Fruit fly (Drosophila melanogaster) S2 (cell line): ENCODE results near the gene Mst87F.

Experiments used
- CG8478 ChIP-seq: fragments of >200 bp; optimal IDR thresholded peaks from 2 replicates; lab custom pipeline; 2018
- CTCF ChIP-seq, 2 experiments: fragments of >200 bp; optimal IDR thresholded peaks; 2 replicates each; lab custom pipeline; 2018

Mst87F gene

dm6 chr3R:13802057-13802817, 25.6 kb downstream of the Mst87F start:
- TF ChIP-seq CTCF (optimal IDR thresholded peaks at IDR 0.05; lab: Kevin White, UChicago) (no peak), CG8478 (lab: Kevin White, UChicago) (no peak)

dm6 chr3R:13801184-13802056, 26.4 kb downstream of the Mst87F start:
- no peak for TF ChIP-seq CTCF (optimal IDR thresholded peaks at IDR 0.05; lab: Kevin White, UChicago)
- TF ChIP-seq CG8478 (lab: Kevin White, UChicago) = no peak

dm6 chr3R:13800430-13800848, 27.4 kb downstream of the Mst87F start:
- TF ChIP-seq CG8478 (lab: Kevin White, UChicago) (no peak), CTCF (optimal IDR thresholded peaks at IDR 0.05; lab: Kevin White, UChicago) (no peak)

DNA sequence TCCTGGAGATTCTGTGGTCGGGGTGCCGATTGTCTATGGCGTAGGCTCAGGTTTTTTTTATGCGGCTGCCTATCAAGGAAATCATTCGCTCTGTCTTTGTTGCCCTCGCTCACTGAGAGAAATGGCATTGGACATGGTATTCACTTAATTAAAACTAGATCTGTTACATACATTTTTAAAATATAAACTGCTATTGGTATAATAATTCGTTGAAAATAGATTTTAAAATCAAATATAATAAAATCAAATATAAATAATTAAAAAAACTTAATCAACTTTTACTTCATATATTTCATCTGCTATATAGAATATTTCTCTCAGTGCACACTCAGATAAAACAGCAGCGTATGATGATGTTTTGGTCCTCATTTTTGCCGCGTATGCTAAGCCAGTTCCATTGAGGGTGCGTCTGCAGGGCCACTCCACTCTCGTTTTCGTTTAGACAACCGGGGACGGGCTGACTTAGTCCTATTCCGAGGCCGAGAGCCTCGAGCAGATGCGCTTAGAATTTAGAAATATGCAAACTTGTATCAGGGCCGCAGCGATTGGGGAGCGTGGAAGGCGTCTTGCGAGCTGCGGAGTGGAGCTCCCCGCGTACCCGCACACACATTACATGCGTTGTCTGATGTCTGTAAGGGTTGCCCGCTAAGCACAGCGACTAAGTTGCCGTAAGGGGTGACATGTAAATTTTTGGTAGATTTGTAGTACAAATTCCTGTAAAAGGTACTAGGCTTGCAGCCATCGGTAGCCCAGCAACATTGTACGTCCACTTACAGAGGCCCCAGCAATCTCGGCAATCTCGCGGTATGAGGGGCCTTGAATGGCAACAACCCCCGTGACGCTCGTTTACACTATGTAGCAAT, 28.0 kb downstream of the Mst87F start:
- TF ChIP-seq CTCF (optimal IDR thresholded peaks at IDR 0.05; lab: Kevin White, UChicago) = no peak
- no peak for TF ChIP-seq CG8478 (lab: Kevin White, UChicago)

- no peak for TF ChIP-seq CG8478 (lab: Kevin White, UChicago)
- no peak for TF ChIP-seq CTCF (optimal IDR thresholded peaks at IDR 0.05; lab: Kevin White, UChicago)
These were observed 29.9 kb downstream of the Mst87F start for dm6 chr3R:13797823-13798446.

dm6 chr3R:13797269-13797677, 30.5 kb downstream of the Mst87F start:
- no peak for TF ChIP-seq CG8478 (lab: Kevin White, UChicago)
- no peak for TF ChIP-seq CTCF (optimal IDR thresholded peaks at IDR 0.05; lab: Kevin White, UChicago)

dm6 chr3R:13796607-13797246, 31.1 kb downstream of the Mst87F start:
- TF ChIP-seq CG8478 (lab: Kevin White, UChicago) (no peak), CTCF (optimal IDR thresholded peaks at IDR 0.05; lab: Kevin White, UChicago) (no peak)

DNA sequence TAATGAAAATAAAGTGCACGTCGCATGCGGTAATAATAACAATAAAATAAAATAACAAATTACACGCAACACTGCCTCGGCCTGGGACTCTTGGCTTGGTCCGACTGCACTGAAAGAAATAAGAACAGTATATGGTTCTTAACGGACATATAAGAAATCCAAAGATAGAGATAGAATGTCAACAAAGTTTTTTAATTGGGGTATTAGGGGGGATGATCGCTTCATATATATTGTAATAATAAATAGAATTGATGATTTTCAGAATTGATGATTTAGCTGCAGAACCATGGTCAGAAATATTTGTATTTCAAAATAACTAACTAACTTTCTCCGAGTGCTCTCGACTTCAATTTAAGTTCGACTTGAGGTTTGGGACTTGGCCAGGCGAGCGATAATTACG, 31.7 kb downstream of the Mst87F start:
- TF ChIP-seq CG8478 (lab: Kevin White, UChicago) (no peak), CTCF (optimal IDR thresholded peaks at IDR 0.05; lab: Kevin White, UChicago) (no peak)

DNA sequence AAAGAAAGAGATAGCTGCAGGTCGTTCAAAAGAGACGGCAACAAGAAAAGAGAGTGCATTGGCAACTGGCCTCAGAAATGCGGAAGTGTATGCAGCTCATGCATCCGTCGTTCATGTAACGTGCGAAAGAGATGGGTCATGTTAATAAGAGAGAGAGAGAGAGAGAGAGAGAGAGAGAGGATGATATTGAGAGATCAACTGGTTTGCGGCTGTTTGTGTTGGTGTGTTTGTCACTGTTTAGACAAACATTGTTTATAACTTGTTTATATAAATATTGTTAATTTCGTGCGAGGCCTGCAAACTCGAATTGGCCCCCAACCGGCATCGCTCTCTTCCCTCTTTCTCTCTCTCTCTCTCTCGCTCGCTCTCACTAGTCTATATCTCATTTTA, 33.1 kb downstream of the Mst87F start:
- TF ChIP-seq CG8478 (lab: Kevin White, UChicago) (no peak), CTCF (optimal IDR thresholded peaks at IDR 0.05; lab: Kevin White, UChicago) (no peak)

DNA sequence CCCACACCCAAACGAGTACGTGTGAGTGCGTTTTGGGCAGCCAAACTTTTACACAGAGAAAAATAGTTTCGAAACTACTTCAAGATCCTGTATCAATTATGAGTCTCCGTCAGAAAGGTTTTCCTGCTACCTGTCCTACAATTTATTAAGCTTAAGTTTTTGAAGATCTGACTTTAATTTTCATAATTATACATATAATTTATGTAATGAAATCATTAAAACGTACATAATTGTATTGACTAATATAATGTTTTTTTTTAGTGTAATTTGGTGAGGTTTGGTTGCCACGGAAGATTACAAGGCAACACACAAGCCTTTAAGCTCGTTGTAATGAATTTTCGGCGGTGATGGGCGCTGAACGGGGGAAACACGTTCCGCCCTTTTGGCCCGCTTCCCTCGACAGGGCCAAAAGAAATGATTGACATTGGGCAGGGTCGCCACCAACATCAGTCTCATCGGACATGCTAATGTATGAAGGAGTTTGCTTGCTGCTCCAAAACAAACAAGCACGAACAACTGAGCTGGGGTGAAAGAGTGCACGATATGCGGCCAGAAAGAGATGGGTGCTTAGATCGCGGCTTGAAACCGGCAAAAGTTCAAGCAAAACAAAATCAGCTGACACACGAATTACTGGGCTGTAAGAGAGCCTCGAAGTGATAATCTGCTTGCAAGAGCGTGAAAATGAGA, 33.7 kb downstream of the Mst87F start:
- TF ChIP-seq CG8478 (lab: Kevin White, UChicago) = no peak
- TF ChIP-seq CTCF (optimal IDR thresholded peaks at IDR 0.05; lab: Kevin White, UChicago) = no peak

- TF ChIP-seq CG8478 (lab: Kevin White, UChicago) = no peak
- no peak for TF ChIP-seq CTCF (optimal IDR thresholded peaks at IDR 0.05; lab: Kevin White, UChicago)
These were observed 34.5 kb downstream of the Mst87F start for dm6 chr3R:13793105-13793978.

dm6 chr3R:13790820-13791219, 37.0 kb downstream of the Mst87F start:
- TF ChIP-seq CG8478 (lab: Kevin White, UChicago) = no peak
- TF ChIP-seq CTCF (optimal IDR thresholded peaks at IDR 0.05; lab: Kevin White, UChicago) = no peak
